Worm (Caenorhabditis elegans) whole organism, L4 larva: ENCODE data around the gene plst-1.
A peak's percentile ranks its signal among the peaks of the same experiment; 100 is the strongest.

Experiments used
- D1046.2 ChIP-seq: fragments of 200-800 bp; sonication (Bioruptor generic); IDR thresholded peaks from 2 replicates; pipeline ENCODE4 v1.3.6; 2022; ENCODE audit warnings: missing genetic modification characterization, missing compliant biosample characterization
- F26F4.8 ChIP-seq: fragments of 200-800 bp; sonication (Bioruptor generic); conservative IDR thresholded peaks from 2 replicates; pipeline ENCODE4 v1.3.6; 2022; ENCODE audit warnings: missing genetic modification characterization, missing compliant biosample characterization
- F49E8.2 ChIP-seq: sonication (generic microtip); optimal IDR thresholded peaks from 2 replicates; lab custom pipeline; 2016; ENCODE audit warnings: missing compliant biosample characterization, mild to moderate bottlenecking, missing genetic modification characterization, borderline replicate concordance
- Y105C5A.15 ChIP-seq: fragments of 200-800 bp; sonication (Bioruptor generic); IDR thresholded peaks from 2 replicates; pipeline ENCODE4 v1.3.6; 2022; ENCODE audit warnings: missing genetic modification characterization, missing compliant biosample characterization
- Y48G9A.11 ChIP-seq: fragments of 200-800 bp; sonication (Bioruptor generic); IDR thresholded peaks from 2 replicates; pipeline ENCODE4 v1.3.6; 2022; ENCODE audit warnings: missing genetic modification reagents, missing genetic modification characterization, missing compliant biosample characterization
- ZK337.2 ChIP-seq: fragments of 200-800 bp; sonication (Bioruptor generic); IDR thresholded peaks from 2 replicates; pipeline ENCODE4 v1.3.6; 2022; ENCODE audit warnings: missing genetic modification reagents, missing genetic modification characterization, missing compliant biosample characterization
- ZK546.5 ChIP-seq, 2 experiments: sonication (generic microtip); optimal IDR thresholded peaks; 2 replicates each; lab custom pipeline; 2017; ENCODE audit warnings: missing biosample characterization in 2 of 2, missing genetic modification characterization in 2 of 2
- aha-1 ChIP-seq: fragments of 150-350 bp; peaks from one replicate; lab custom pipeline; 2014; ENCODE audit warnings: missing biosample characterization, missing genetic modification characterization
- arid-1 ChIP-seq: fragments of 200-800 bp; sonication (Bioruptor generic); conservative IDR thresholded peaks from 2 replicates; pipeline ENCODE4 v1.3.6; 2022; ENCODE audit warnings: missing genetic modification reagents, missing genetic modification characterization, missing compliant biosample characterization
- ceh-20 ChIP-seq: fragments of 200-800 bp; sonication (Bioruptor generic); IDR thresholded peaks from 2 replicates; pipeline ENCODE4 v1.3.6; 2022; ENCODE audit warnings: missing genetic modification reagents, missing genetic modification characterization, missing compliant biosample characterization
- ceh-32 ChIP-seq: sonication (generic microtip); optimal IDR thresholded peaks from 2 replicates; lab custom pipeline; 2016; ENCODE audit warnings: mild to moderate bottlenecking, missing genetic modification characterization, missing compliant biosample characterization; ENCODE audit not compliant: poor library complexity
- ceh-44 ChIP-seq: fragments of 200-800 bp; sonication (Bioruptor generic); IDR thresholded peaks from 2 replicates; pipeline ENCODE4 v1.3.6; 2022; ENCODE audit warnings: missing genetic modification reagents, missing genetic modification characterization, missing compliant biosample characterization
- cey-2 ChIP-seq: sonication (generic microtip); optimal IDR thresholded peaks from 3 replicates; lab custom pipeline; 2017; ENCODE audit warnings: missing genetic modification characterization, mild to moderate bottlenecking, missing compliant biosample characterization, antibody characterized with exemption, borderline replicate concordance; ENCODE audit not compliant: insufficient read depth
- ctbp-1 ChIP-seq: fragments of 200-800 bp; sonication (Bioruptor generic); IDR thresholded peaks from 2 replicates; pipeline ENCODE4 v1.3.6; 2022; ENCODE audit warnings: missing genetic modification reagents, missing genetic modification characterization, missing compliant biosample characterization
- daf-12 ChIP-seq: fragments of 150-350 bp; optimal IDR thresholded peaks from 2 replicates; lab custom pipeline; 2014; ENCODE audit warnings: missing biosample characterization, missing genetic modification reagents, missing genetic modification characterization
- daf-19 ChIP-seq: fragments of 200-800 bp; sonication (Bioruptor generic); conservative IDR thresholded peaks from 2 replicates; pipeline ENCODE4 v1.3.6; 2022; ENCODE audit warnings: missing genetic modification characterization, missing compliant biosample characterization
- dmd-6 ChIP-seq: fragments of 200-800 bp; sonication (Bioruptor generic); IDR thresholded peaks from 2 replicates; pipeline ENCODE4 v1.3.6; 2022; ENCODE audit warnings: missing genetic modification reagents, missing genetic modification characterization, missing compliant biosample characterization
- dpl-1 ChIP-seq: fragments of 150-350 bp; optimal IDR thresholded peaks from 2 replicates; lab custom pipeline; 2014; ENCODE audit warnings: missing biosample characterization, missing genetic modification reagents, missing genetic modification characterization
- duxl-1 ChIP-seq: sonication (generic microtip); optimal IDR thresholded peaks from 2 replicates; lab custom pipeline; 2016; ENCODE audit warnings: mild to moderate bottlenecking, missing genetic modification characterization, moderate library complexity, missing compliant biosample characterization; ENCODE audit not compliant: poor library complexity
- dve-1 ChIP-seq: sonication (generic microtip); optimal IDR thresholded peaks from 2 replicates; lab custom pipeline; 2017; ENCODE audit warnings: antibody characterized with exemption, mild to moderate bottlenecking, missing genetic modification characterization, missing compliant biosample characterization; ENCODE audit not compliant: insufficient read depth
- egl-43 ChIP-seq: fragments of 200-800 bp; sonication (Bioruptor generic); IDR thresholded peaks from 2 replicates; pipeline ENCODE4 v1.3.6; 2022; ENCODE audit warnings: missing genetic modification reagents, missing genetic modification characterization, missing compliant biosample characterization
- fos-1 ChIP-seq: fragments of 150-350 bp; optimal IDR thresholded peaks from 2 replicates; lab custom pipeline; 2014; ENCODE audit warnings: missing biosample characterization, missing genetic modification characterization
- hlh-30 ChIP-seq: sonication (generic microtip); optimal IDR thresholded peaks from 2 replicates; lab custom pipeline; 2017; ENCODE audit warnings: antibody characterized with exemption, mild to moderate bottlenecking, missing genetic modification characterization, missing compliant biosample characterization; ENCODE audit not compliant: insufficient read depth
- jun-1 ChIP-seq: fragments of 150-350 bp; optimal IDR thresholded peaks from 2 replicates; lab custom pipeline; 2014; ENCODE audit warnings: missing biosample characterization, missing genetic modification reagents, missing genetic modification characterization
- lim-7 ChIP-seq: fragments of 200-800 bp; sonication (Bioruptor generic); IDR thresholded peaks from 2 replicates; pipeline ENCODE4 v1.3.6; 2022; ENCODE audit warnings: missing genetic modification characterization, missing compliant biosample characterization
- lin-13 ChIP-seq: fragments of 150-350 bp; optimal IDR thresholded peaks from 2 replicates; lab custom pipeline; 2014; ENCODE audit warnings: missing biosample characterization, missing genetic modification reagents, missing genetic modification characterization
- madf-9 ChIP-seq: fragments of 200-800 bp; sonication (Bioruptor generic); conservative IDR thresholded peaks from 2 replicates; pipeline ENCODE4 v1.3.6; 2022; ENCODE audit warnings: missing genetic modification reagents, missing genetic modification characterization, missing compliant biosample characterization
- mdl-1 ChIP-seq, 2 experiments: fragments of 150-350 bp in 1 of 2; sonication (generic microtip) in 1 of 2; optimal IDR thresholded peaks; 2 replicates each; lab custom pipeline; 2014 to 2017; ENCODE audit warnings: missing biosample characterization in 2 of 2, missing genetic modification characterization in 2 of 2
- mep-1 ChIP-seq: fragments of 150-350 bp; sonication (generic microtip); optimal IDR thresholded peaks from 3 replicates; lab custom pipeline; 2014; ENCODE audit warnings: missing biosample characterization, missing genetic modification characterization
- nhr-10 ChIP-seq: fragments of 150-350 bp; optimal IDR thresholded peaks from 2 replicates; lab custom pipeline; 2014; ENCODE audit warnings: missing biosample characterization, missing genetic modification characterization
- nhr-111 ChIP-seq: fragments of 200-800 bp; sonication (Bioruptor generic); optimal IDR thresholded peaks from 2 replicates; lab custom pipeline; 2018; ENCODE audit warnings: mild to moderate bottlenecking, missing genetic modification characterization, missing compliant biosample characterization
- nhr-25 ChIP-seq: sonication (generic microtip); optimal IDR thresholded peaks from 2 replicates; lab custom pipeline; 2017; ENCODE audit warnings: missing genetic modification characterization, mild to moderate bottlenecking, missing compliant biosample characterization, antibody characterized with exemption, moderate library complexity, borderline replicate concordance; ENCODE audit not compliant: insufficient read depth
- nhr-28 ChIP-seq: fragments of 150-350 bp; optimal IDR thresholded peaks from 2 replicates; lab custom pipeline; 2014; ENCODE audit warnings: missing biosample characterization, missing genetic modification characterization
- nhr-6 ChIP-seq: fragments of 150-350 bp; optimal IDR thresholded peaks from 2 replicates; lab custom pipeline; 2014; ENCODE audit warnings: missing biosample characterization, missing genetic modification characterization
- nhr-76 ChIP-seq: fragments of 150-350 bp; optimal IDR thresholded peaks from 2 replicates; lab custom pipeline; 2014; ENCODE audit warnings: missing biosample characterization, missing genetic modification characterization
- nhr-77 ChIP-seq: fragments of 150-350 bp; optimal IDR thresholded peaks from 2 replicates; lab custom pipeline; 2014; ENCODE audit warnings: missing biosample characterization, missing genetic modification characterization
- pha-4 ChIP-seq, 2 experiments: fragments of 150-350 bp in 1 of 2; fragments of 200-800 bp in 1 of 2; sonication (Bioruptor generic) in 1 of 2; IDR thresholded peaks in 1 of 2; optimal IDR thresholded peaks in 1 of 2; 2 replicates each; pipeline versions ENCODE4 v1.3.6 to Lab custom; 2014 to 2022; ENCODE audit warnings: missing genetic modification characterization in 2 of 2, missing genetic modification reagents in 2 of 2, missing biosample characterization in 1 of 2, missing compliant biosample characterization in 1 of 2
- php-3 ChIP-seq: fragments of 200-800 bp; sonication (Bioruptor generic); IDR thresholded peaks from 2 replicates; pipeline ENCODE4 v1.3.6; 2022; ENCODE audit warnings: missing genetic modification reagents, missing genetic modification characterization, missing compliant biosample characterization
- pqm-1 ChIP-seq: sonication (generic microtip); optimal IDR thresholded peaks from 2 replicates; lab custom pipeline; 2017; ENCODE audit warnings: missing biosample characterization, missing genetic modification characterization
- rbr-2 ChIP-seq: sonication (generic microtip); optimal IDR thresholded peaks from 2 replicates; lab custom pipeline; 2016; ENCODE audit warnings: missing genotype, missing genetic modification characterization, missing compliant biosample characterization
- sdz-12 ChIP-seq: fragments of 200-800 bp; sonication (Bioruptor generic); optimal IDR thresholded peaks from 2 replicates; lab custom pipeline; 2018; ENCODE audit warnings: mild to moderate bottlenecking, missing genetic modification characterization, missing compliant biosample characterization
- snpc-1.2 ChIP-seq: fragments of 200-800 bp; sonication (Bioruptor generic); IDR thresholded peaks from 2 replicates; pipeline ENCODE4 v1.3.6; 2022; ENCODE audit warnings: missing genetic modification reagents, missing genetic modification characterization, missing compliant biosample characterization
- spr-1 ChIP-seq: sonication (generic microtip); optimal IDR thresholded peaks from 2 replicates; lab custom pipeline; 2016; ENCODE audit warnings: mild to moderate bottlenecking, missing genetic modification characterization, missing compliant biosample characterization
- spr-3 ChIP-seq: fragments of 200-800 bp; sonication (Bioruptor generic); optimal IDR thresholded peaks from 2 replicates; lab custom pipeline; 2018; ENCODE audit warnings: mild to moderate bottlenecking, missing genetic modification characterization, missing compliant biosample characterization
- tag-97 ChIP-seq: fragments of 200-800 bp; sonication (Bioruptor generic); IDR thresholded peaks from 2 replicates; pipeline ENCODE4 v1.3.6; 2022; ENCODE audit warnings: missing genetic modification characterization, missing compliant biosample characterization
- tra-1 ChIP-seq: fragments of 200-800 bp; sonication (Bioruptor generic); IDR thresholded peaks from 2 replicates; pipeline ENCODE4 v1.3.6; 2022; ENCODE audit warnings: missing genetic modification reagents, missing genetic modification characterization, missing compliant biosample characterization
- vab-7 ChIP-seq: fragments of 200-800 bp; sonication (Bioruptor generic); IDR thresholded peaks from 2 replicates; pipeline ENCODE4 v1.3.6; 2022; ENCODE audit warnings: missing genetic modification reagents, missing genetic modification characterization, missing compliant biosample characterization
- zag-1 ChIP-seq: fragments of 150-350 bp; optimal IDR thresholded peaks from 2 replicates; lab custom pipeline; 2014; ENCODE audit warnings: missing biosample characterization, missing genetic modification characterization
- zip-2 ChIP-seq: fragments of 150-350 bp; optimal IDR thresholded peaks from 2 replicates; lab custom pipeline; 2014; ENCODE audit warnings: missing biosample characterization, missing genetic modification characterization

The plst-1 gene

DNA sequence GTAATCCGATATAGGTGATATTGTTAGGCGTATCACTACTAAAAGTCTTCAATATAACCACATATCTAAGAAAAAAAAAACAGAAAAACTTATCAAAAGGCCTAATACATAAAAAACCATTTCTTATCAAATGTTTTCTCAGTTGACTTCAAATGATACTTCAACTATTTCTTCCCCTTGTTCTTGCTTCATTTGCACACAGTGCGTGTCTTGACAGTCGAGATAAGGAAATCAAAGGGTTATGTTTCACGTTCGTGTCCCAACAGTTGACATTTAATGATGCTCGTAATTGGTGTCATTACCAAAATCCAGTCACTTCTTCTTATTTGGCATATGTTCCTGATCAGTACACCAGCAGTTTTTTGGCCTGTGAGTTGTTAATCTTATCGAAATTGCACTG is 22.7 kb upstream of the plst-1 start, which contains the start of gene clec-170:
TSS of gene clec-170 (plus strand) at position 143 of the 400 bp plus-strand sequence.
- TF ChIP-seq spr-1 (no peak), dmd-6 (GFP tag; lab: Robert Waterston, UW) (peak; percentile 58), nhr-28 (tag; lab: Kevin White, UChicago) (peak; percentile 56), pqm-1 (tag; lab: Kevin White, UChicago) (peak; percentile 81), nhr-76 (no peak), F26F4.8 (GFP tag; lab: Robert Waterston, UW) (no peak)

DNA sequence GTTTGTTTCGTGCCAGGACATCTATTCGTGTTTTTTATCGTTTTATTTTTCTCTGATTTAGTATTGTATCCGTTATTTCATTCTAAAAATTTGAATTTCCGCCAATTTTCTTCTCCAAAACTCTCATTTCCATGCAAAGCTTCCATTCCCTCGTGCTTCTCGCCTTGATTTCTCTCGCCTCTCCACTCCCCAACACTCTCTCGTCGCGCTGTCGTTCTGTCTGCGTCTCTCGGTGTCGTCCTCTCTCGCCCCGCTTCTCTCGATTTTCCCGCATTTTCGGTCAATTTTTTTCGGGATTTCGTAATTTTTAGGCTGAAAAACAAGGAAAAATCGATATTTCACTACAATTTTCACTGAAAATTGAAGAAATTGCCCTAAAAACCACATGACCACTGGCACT is 14.8 kb upstream of the plst-1 start, which contains the start of gene C09E9.1:
TSS of gene C09E9.1 (plus strand) at position 286 of the 400 bp plus-strand sequence.
- TF ChIP-seq ctbp-1 (GFP tag; lab: Robert Waterston, UW) (no peak), snpc-1.2 (GFP tag; lab: Robert Waterston, UW) (no peak), F49E8.2 (tag; lab: Kevin White, UChicago) (no peak), ceh-20 (GFP tag; lab: Robert Waterston, UW) (peak; percentile 33; the same call in 1 of the 2 replicates), spr-1 (no peak), ceh-44 (GFP tag; lab: Robert Waterston, UW) (no peak), lin-13 (peak; percentile 50), vab-7 (GFP tag; lab: Robert Waterston, UW) (no peak), daf-12 (no peak), cey-2 (tag; lab: Kevin White, UChicago) (no peak), dve-1 (tag; lab: Kevin White, UChicago) (peak; percentile 71), pha-4 (GFP tag; IDR thresholded peaks at IDR 0.05; lab: Robert Waterston, UW) (no peak), pha-4 (tag; optimal IDR thresholded peaks at IDR 0.05; lab: Kevin White, UChicago) (no peak), mdl-1 (tag; optimal IDR thresholded peaks at IDR 0.05; lab: Kevin White, UChicago) (peak; percentile 95 to 99), nhr-77 (tag; lab: Kevin White, UChicago) (no peak), ZK546.5 (tag; optimal IDR thresholded peaks at IDR 0.05; lab: Kevin White, UChicago) (no peak), hlh-30 (tag; lab: Kevin White, UChicago) (peak; percentile 95), tag-97 (GFP tag; lab: Robert Waterston, UW) (no peak), zag-1 (tag; lab: Kevin White, UChicago) (no peak), ZK337.2 (GFP tag; lab: Robert Waterston, UW) (no peak), fos-1 (tag; lab: Kevin White, UChicago) (no peak), lim-7 (no peak), tra-1 (no peak), spr-3 (GFP tag; lab: Kevin White, UChicago) (no peak), madf-9 (GFP tag; lab: Robert Waterston, UW) (no peak), rbr-2 (tag; lab: Kevin White, UChicago) (peak; percentile 50), sdz-12 (GFP tag; lab: Kevin White, UChicago) (no peak), duxl-1 (no peak), Y48G9A.11 (GFP tag; lab: Robert Waterston, UW) (peak; percentile 54; the same call in 1 of the 2 replicates), Y105C5A.15 (GFP tag; lab: Robert Waterston, UW) (no peak), jun-1 (tag; lab: Kevin White, UChicago) (no peak), zip-2 (tag; lab: Kevin White, UChicago) (no peak), D1046.2 (GFP tag; lab: Robert Waterston, UW) (no peak), php-3 (GFP tag; lab: Robert Waterston, UW) (no peak), ceh-32 (tag; lab: Kevin White, UChicago) (no peak), daf-19 (GFP tag; lab: Robert Waterston, UW) (no peak), nhr-10 (no peak), aha-1 (no peak), dpl-1 (peak; percentile 79), nhr-111 (GFP tag; lab: Kevin White, UChicago) (no peak), nhr-25 (tag; lab: Kevin White, UChicago) (no peak), mep-1 (tag; lab: Kevin White, UChicago) (peak; percentile 63), egl-43 (GFP tag; lab: Robert Waterston, UW) (no peak), nhr-6 (tag; lab: Kevin White, UChicago) (no peak), arid-1 (GFP tag; lab: Robert Waterston, UW) (no peak)
